Fruit fly (Drosophila melanogaster) whole organism, wandering third instar larva: Measurements from ENCODE around the gene sofe.

Experiments
- Dfd ChIP-seq: fragments of >200 bp; optimal IDR thresholded peaks from 2 replicates; lab custom pipeline; 2017; ENCODE audit warnings: missing biosample characterization, missing genetic modification characterization
- Hr83 ChIP-seq: fragments of 200-300 bp; sonication (Bioruptor generic); optimal IDR thresholded peaks from 2 replicates; lab custom pipeline; 2016; ENCODE audit warnings: missing biosample characterization, mild to moderate bottlenecking, missing genetic modification characterization, moderate library complexity; ENCODE audit not compliant: poor library complexity, severe bottlenecking
- Mio ChIP-seq: sonication (Bioruptor generic); optimal IDR thresholded peaks from 2 replicates; lab custom pipeline; 2016; ENCODE audit warnings: missing biosample characterization, missing genetic modification characterization
- N ChIP-seq: fragments of >200 bp; optimal IDR thresholded peaks from 2 replicates; lab custom pipeline; 2018; ENCODE audit warnings: missing biosample characterization, missing external identifiers, missing genetic modification characterization
- ey ChIP-seq: fragments of 200-800 bp; sonication (Bioruptor generic); optimal IDR thresholded peaks from 2 replicates; lab custom pipeline; 2016; ENCODE audit warnings: missing biosample characterization, missing genetic modification characterization
- h ChIP-seq: fragments of 200-800 bp; sonication (Bioruptor generic); optimal IDR thresholded peaks from 3 replicates; lab custom pipeline; 2016; ENCODE audit warnings: missing biosample characterization, mild to moderate bottlenecking, missing genetic modification characterization
- pan ChIP-seq: fragments of >200 bp; optimal IDR thresholded peaks from 2 replicates; lab custom pipeline; 2017
- psq ChIP-seq: fragments of 200-800 bp; sonication (Bioruptor generic); optimal IDR thresholded peaks from 3 replicates; lab custom pipeline; 2017; ENCODE audit warnings: missing biosample characterization, mild to moderate bottlenecking, missing genetic modification characterization, moderate library complexity
- sage ChIP-seq: fragments of 200-800 bp; sonication (Bioruptor generic); optimal IDR thresholded peaks from 2 replicates; lab custom pipeline; 2016; ENCODE audit warnings: missing biosample characterization, mild to moderate bottlenecking, missing genetic modification characterization

DNA sequence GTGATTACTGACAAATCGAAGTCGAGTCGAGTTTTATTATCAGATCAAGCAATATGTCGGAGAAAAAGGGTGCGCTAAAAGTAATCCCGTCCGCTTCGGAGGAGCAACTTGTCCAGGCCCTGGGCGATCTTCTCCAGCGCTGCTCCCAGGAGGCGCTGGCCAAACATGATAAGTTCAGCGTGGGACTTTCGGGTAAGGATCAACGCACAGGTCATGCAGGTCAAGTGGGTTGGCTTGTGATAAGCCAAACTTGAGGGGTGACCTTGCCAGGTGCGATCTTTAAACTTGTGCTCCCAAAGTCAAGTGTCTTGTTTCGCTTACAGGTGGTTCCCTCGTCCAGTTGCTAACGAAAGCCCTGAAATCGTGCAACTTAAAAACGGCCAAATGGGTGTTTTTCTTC is 9.8 kb downstream of the sofe start:
- TF ChIP-seq Mio (no peak), Hr83 (no peak), N (GFP tag; lab: Kevin White, UChicago) (no peak), sage (no peak), ey (no peak), pan (no peak), h (GFP tag; lab: Kevin White, UChicago) (no peak), psq (GFP tag; lab: Kevin White, UChicago) (no peak), Dfd (GFP tag; lab: Kevin White, UChicago) (no peak)
